Worm (Caenorhabditis elegans) whole organism, L1 larva: ENCODE data around the gene ver-3.

Experiments
- ceh-82 ChIP-seq, 3 experiments: fragments of 150-350 bp in 1 of 3; sonication (generic microtip) in 2 of 3; optimal IDR thresholded peaks; 2 replicates each; lab custom pipeline; 2014 to 2017; ENCODE audit warnings: missing biosample characterization in 3 of 3, missing genetic modification characterization in 3 of 3
- elt-2 ChIP-seq: sonication (generic microtip); optimal IDR thresholded peaks from 2 replicates; lab custom pipeline; 2016; ENCODE audit warnings: missing genetic modification characterization, mild to moderate bottlenecking, inconsistent platforms, missing compliant biosample characterization, missing genetic modification reagents
- lin-39 ChIP-seq: fragments of 150-350 bp; optimal IDR thresholded peaks from 2 replicates; lab custom pipeline; 2014; ENCODE audit warnings: missing biosample characterization, missing genetic modification reagents, missing genetic modification characterization

- TF ChIP-seq elt-2, result no peak
- TF ChIP-seq ceh-82 (tag; optimal IDR thresholded peaks at IDR 0.05; lab: Kevin White, UChicago), result no peak
- no peak for TF ChIP-seq lin-39 (tag; lab: Kevin White, UChicago)
Measured at ce11 chrX:11012337-11012736, 20.1 kb downstream of the ver-3 start, which contains the start of gene F58A3.3.
